Worm (Caenorhabditis elegans) whole organism, L4/young adult: Measurements from ENCODE around the gene Y48A6C.8.
A peak's percentile ranks its signal among the peaks of the same experiment; 100 is the strongest.
"Not testable (repeated sequence)": the region's sequence is repeated elsewhere in the genome, so short reads cannot be mapped to it uniquely, and the experiment has no call there.

Experiments
- W03F9.2 ChIP-seq: fragments of 150-350 bp; optimal IDR thresholded peaks from 2 replicates; lab custom pipeline; 2014; ENCODE audit warnings: missing biosample characterization, missing genetic modification characterization
- dao-5 ChIP-seq: sonication (generic microtip); optimal IDR thresholded peaks from 2 replicates; lab custom pipeline; 2016; ENCODE audit warnings: missing genotype, missing genetic modification characterization, moderate library complexity, missing compliant biosample characterization
- him-1 ChIP-seq: sonication (generic microtip); optimal IDR thresholded peaks from 2 replicates; lab custom pipeline; 2016; ENCODE audit warnings: missing genotype, missing genetic modification reagents, missing genetic modification characterization, missing compliant biosample characterization

The Y48A6C.8 gene

DNA sequence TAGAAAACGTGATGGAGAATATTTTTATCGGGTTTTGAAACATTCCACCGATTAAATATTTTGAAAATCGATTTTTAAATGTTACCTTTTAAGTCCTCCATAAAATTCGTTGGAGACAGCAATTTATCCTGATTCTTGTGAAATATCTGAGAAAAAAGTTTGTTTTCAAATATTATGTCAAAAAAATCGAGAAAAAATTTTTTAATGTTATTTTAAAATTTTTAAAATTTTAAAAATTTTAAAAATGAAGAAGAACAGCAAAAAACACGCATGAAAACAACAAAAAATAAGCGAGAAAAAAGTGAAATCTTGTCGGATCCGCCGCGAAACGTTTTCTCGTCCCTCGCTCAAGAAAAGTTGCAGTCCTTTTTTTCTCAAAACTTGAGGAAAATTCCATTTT, at the start of gene Y48A6C.8:
Gene Y48A6C.8 (minus strand): TSS at position 101 of the 400 bp plus-strand sequence.
- TF ChIP-seq dao-5 (no peak), him-1 (tag; lab: Kevin White, UChicago) (no peak), W03F9.2 (tag; lab: Kevin White, UChicago) (no peak)

ce11 chrIII:11175642-11176217, 48.3 kb upstream of the Y48A6C.8 start:
- no peak for TF ChIP-seq him-1 (tag; lab: Kevin White, UChicago)
- no peak for TF ChIP-seq dao-5
- no peak for TF ChIP-seq W03F9.2 (tag; lab: Kevin White, UChicago)

ce11 chrIII:11172232-11172713, 44.8 kb upstream of the Y48A6C.8 start:
- TF ChIP-seq dao-5 = no peak
- TF ChIP-seq him-1 (tag; lab: Kevin White, UChicago) = no peak
- no peak for TF ChIP-seq W03F9.2 (tag; lab: Kevin White, UChicago)

DNA sequence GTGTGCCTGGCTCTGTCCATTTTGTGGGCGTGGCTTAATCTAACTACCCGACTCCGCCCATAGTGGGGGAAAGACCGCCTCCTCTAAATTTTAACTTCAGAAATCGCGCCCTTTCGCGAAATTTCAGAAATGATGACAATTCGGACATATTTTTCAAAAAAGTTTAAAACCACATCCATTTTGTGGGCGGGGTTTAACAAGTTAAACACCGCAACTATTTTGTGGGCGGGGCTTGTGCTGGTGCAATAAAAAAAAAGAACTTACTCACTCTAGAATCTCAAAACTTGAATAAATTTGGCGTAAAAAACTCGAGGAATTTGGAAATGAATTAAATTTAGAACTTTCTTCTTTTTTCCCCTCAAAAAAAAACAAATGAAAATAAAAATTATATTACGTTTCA, 43.1 kb upstream of the Y48A6C.8 start:
- TF ChIP-seq him-1 (tag; lab: Kevin White, UChicago) = no peak
- no peak for TF ChIP-seq W03F9.2 (tag; lab: Kevin White, UChicago)
- TF ChIP-seq dao-5 = no peak

- TF ChIP-seq dao-5 = no peak
- no peak for TF ChIP-seq him-1 (tag; lab: Kevin White, UChicago)
- no peak for TF ChIP-seq W03F9.2 (tag; lab: Kevin White, UChicago)
These were observed 42.3 kb upstream of the Y48A6C.8 start for ce11 chrIII:11169680-11170079.

DNA sequence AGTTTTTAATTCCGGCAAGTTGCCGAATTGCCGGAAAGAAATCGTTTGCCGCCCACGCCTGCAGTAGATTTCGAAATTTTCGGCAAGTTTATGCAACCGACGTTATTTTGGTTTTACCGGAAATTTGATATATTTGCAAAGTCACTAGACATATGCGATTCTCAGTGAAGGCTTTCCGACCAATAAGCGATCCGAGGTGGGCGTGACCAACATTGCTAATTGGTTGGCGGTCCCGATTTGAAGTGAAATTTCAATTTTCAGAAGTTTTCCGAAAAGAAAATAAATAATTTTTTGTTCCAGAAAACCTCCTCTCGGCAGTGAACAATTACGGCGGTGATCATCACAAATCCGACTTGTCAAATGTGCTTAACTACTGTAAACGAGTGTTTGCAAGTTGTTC, 30.5 kb upstream of the Y48A6C.8 start:
- no peak for TF ChIP-seq him-1 (tag; lab: Kevin White, UChicago)
- TF ChIP-seq W03F9.2 (tag; lab: Kevin White, UChicago) = no peak
- no peak for TF ChIP-seq dao-5

ce11 chrIII:11157099-11157498, 29.7 kb upstream of the Y48A6C.8 start, which contains the start of gene Y47D3A.31:
Y47D3A.31 (minus strand) TSS chrIII:11157199.
- TF ChIP-seq W03F9.2 (tag; lab: Kevin White, UChicago) (no peak), dao-5 (no peak), him-1 (tag; lab: Kevin White, UChicago) (no peak)

DNA sequence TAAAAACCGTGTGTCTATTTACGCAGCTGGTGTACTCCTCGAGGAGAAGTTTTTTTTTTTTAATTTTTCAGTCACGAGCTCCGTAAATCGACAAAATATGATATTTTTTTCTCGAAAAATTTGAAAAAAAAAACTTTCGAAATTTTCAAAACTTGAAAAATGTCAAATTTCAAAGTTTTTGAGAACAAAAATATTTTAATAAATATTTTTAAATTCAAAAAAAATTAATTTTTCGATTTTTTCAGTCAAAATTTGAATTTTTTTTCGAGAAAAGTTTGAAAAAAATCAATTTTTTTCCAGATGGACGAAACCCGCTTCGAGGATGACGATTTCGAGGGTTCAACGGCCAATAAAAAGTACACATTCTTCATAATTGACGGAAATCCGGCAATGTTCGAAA, 27.1 kb upstream of the Y48A6C.8 start, which contains the start of gene cku-70:
Gene cku-70 (plus strand): TSS at position 301 of the 400 bp plus-strand sequence.
- no peak for TF ChIP-seq dao-5
- no peak for TF ChIP-seq him-1 (tag; lab: Kevin White, UChicago)
- no peak for TF ChIP-seq W03F9.2 (tag; lab: Kevin White, UChicago)

DNA sequence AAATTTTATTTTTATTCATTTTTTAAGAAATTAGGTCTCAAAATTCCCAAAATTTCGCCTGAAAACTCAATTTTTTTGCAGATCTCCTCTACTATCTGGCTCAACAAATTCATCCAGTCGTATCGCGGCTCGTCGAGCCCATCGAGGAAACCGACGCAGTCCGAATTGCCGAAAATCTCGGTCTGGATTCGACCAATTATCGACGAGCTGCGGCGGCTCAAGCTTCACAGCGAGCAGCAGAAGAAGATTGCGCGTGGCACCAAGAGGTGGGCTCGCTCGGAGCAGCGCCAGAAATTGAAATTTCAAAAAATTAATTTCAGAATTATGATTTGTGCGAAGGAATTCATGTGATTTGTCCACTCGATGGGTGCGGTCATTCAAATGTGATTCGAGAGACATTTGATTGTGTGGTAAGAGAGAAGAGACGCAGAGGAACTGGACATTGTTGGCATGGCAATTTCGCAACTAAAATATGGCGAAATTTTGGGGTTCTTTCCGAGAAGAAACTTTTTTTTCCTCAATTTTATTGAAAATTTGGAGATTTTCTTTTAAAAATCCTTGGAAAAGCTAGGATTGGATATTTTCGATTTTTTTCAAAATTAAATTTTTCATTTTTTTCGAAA, 21.9 kb upstream of the Y48A6C.8 start:
- TF ChIP-seq him-1 (tag; lab: Kevin White, UChicago) (no peak), dao-5 (no peak), W03F9.2 (tag; lab: Kevin White, UChicago) (no peak)

- no peak for TF ChIP-seq dao-5
- no peak for TF ChIP-seq W03F9.2 (tag; lab: Kevin White, UChicago)
- no peak for TF ChIP-seq him-1 (tag; lab: Kevin White, UChicago)
These were observed 15.5 kb upstream of the Y48A6C.8 start for ce11 chrIII:11142908-11143307.

DNA sequence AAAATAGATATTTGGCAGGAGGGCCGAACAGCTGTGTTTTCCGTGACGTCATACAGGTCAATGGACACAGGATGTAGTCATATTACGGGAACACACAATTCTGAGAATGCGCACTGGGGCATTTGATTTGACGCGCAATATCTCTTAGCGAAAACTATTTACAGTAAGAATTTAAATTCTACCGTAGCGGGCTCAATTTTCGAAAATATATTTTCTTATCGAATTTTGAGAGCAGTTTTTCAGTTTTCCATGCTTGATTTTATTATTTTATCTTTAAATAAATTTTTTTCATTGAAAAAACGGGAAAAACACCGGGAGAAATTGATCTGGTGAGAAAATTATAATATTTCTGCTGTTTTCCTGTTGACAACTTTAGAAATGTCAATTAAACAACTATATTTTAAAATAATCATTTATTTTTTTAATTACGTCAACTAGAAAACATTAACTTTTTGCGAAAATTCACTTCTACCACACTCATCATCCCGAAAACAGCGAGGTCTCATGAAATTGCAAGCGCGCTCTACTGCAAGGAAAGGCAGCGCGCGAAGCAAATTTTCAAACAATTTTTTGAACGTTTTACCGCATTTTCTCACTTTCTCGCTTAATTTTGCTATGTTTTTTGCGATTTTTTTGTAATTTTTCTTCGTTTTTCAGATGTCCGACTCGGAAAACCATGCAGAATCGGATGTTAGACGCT, 14.5 kb upstream of the Y48A6C.8 start, which contains the start of the genes Y47D3A.1 and pola-1:
Gene Y47D3A.1 (minus strand): TSS at position 51 of the 700 bp plus-strand sequence.
Gene pola-1 (plus strand): TSS at position 658 of the 700 bp plus-strand sequence.
- peak; percentile 85 for TF ChIP-seq W03F9.2 (tag; lab: Kevin White, UChicago)
- no peak for TF ChIP-seq dao-5

ce11 chrIII:11138922-11139321, 11.5 kb upstream of the Y48A6C.8 start, which contains the start of gene fbxa-128:
fbxa-128 (minus strand) TSS chrIII:11139113.
- TF ChIP-seq W03F9.2 (tag; lab: Kevin White, UChicago) (no peak), dao-5 (no peak), him-1 (tag; lab: Kevin White, UChicago) (no peak)

ce11 chrIII:11131475-11131874, 4.0 kb upstream of the Y48A6C.8 start, which contains the start of gene pha-1:
pha-1 (plus strand) TSS chrIII:11131775.
- not testable (repeated sequence) for TF ChIP-seq him-1 (tag; lab: Kevin White, UChicago); W03F9.2 (tag; lab: Kevin White, UChicago); dao-5

ce11 chrIII:11129363-11129762, 1.9 kb upstream of the Y48A6C.8 start:
- no peak for TF ChIP-seq W03F9.2 (tag; lab: Kevin White, UChicago)
- TF ChIP-seq him-1 (tag; lab: Kevin White, UChicago) = no peak
- no peak for TF ChIP-seq dao-5
